Worm (Caenorhabditis elegans): ENCODE data around the gene C47G2.3.

The C47G2.3 gene

ce11 chrII:11288148-11288547 lies 1.8 kb downstream of the C47G2.3 start:
- no peak for TF ChIP-seq lin-32 (GFP tag; optimal IDR thresholded peaks at IDR 0.05)
- TF ChIP-seq lin-13 (tag; optimal IDR thresholded peaks at IDR 0.05) = no peak
- TF ChIP-seq cnd-1 (tag; optimal IDR thresholded peaks at IDR 0.05) = peak; percentile 27
- peak; percentile 92 for TF ChIP-seq nhr-2 (tag; optimal IDR thresholded peaks at IDR 0.05)
- TF ChIP-seq ceh-43 (GFP tag; optimal IDR thresholded peaks at IDR 0.05) = no peak
- TF ChIP-seq sptf-1 (tag; optimal IDR thresholded peaks at IDR 0.05) = no peak
- TF ChIP-seq elt-3 (tag; optimal IDR thresholded peaks at IDR 0.05) = no peak
- no peak for TF ChIP-seq blmp-1 (tag; optimal IDR thresholded peaks at IDR 0.05)
- TF ChIP-seq unc-62 (GFP tag; optimal IDR thresholded peaks at IDR 0.05) = peak; percentile 64
- peak; percentile 52 for TF ChIP-seq hlh-1 (tag; optimal IDR thresholded peaks at IDR 0.05)
- no peak for TF ChIP-seq ztf-11 (tag; optimal IDR thresholded peaks at IDR 0.05)
- TF ChIP-seq zip-8 (tag; optimal IDR thresholded peaks at IDR 0.05) = peak; percentile 99
- no peak for TF ChIP-seq unc-39 (tag; optimal IDR thresholded peaks at IDR 0.05)
- TF ChIP-seq lsy-2 (tag; optimal IDR thresholded peaks at IDR 0.05) = no peak
- TF ChIP-seq mab-5 (tag; optimal IDR thresholded peaks at IDR 0.05) = no peak
- no peak for TF ChIP-seq M03D4.4 (tag; optimal IDR thresholded peaks at IDR 0.05)
- no peak for TF ChIP-seq bed-3 (GFP tag; optimal IDR thresholded peaks at IDR 0.05)
- no peak for TF ChIP-seq ceh-83 (GFP tag; optimal IDR thresholded peaks at IDR 0.05)
- TF ChIP-seq mep-1 (tag; optimal IDR thresholded peaks at IDR 0.05) = no peak
- TF ChIP-seq sem-2 (GFP tag; optimal IDR thresholded peaks at IDR 0.05) = no peak
- no peak for TF ChIP-seq nhr-76 (tag; optimal IDR thresholded peaks at IDR 0.05)
- TF ChIP-seq snpc-4 (tag; optimal IDR thresholded peaks at IDR 0.05) = no peak
- no peak for TF ChIP-seq pha-4 (tag; optimal IDR thresholded peaks at IDR 0.05)
- TF ChIP-seq flh-1 (GFP tag; optimal IDR thresholded peaks at IDR 0.05) = no peak

- no peak for TF ChIP-seq mls-2 (tag; optimal IDR thresholded peaks at IDR 0.05)
- TF ChIP-seq zip-8 (tag; optimal IDR thresholded peaks at IDR 0.05) = no peak
These were observed 3.5 kb downstream of the C47G2.3 start for ce11 chrII:11286445-11286844.

ce11 chrII:11285282-11285933 lies 4.6 kb downstream of the C47G2.3 start:
- TF ChIP-seq unc-62 (GFP tag; optimal IDR thresholded peaks at IDR 0.05) = no peak
- no peak for TF ChIP-seq drap-1 (GFP tag; optimal IDR thresholded peaks at IDR 0.05)
- no peak for TF ChIP-seq unc-39 (tag; optimal IDR thresholded peaks at IDR 0.05)
- TF ChIP-seq unc-120 (tag; optimal IDR thresholded peaks at IDR 0.05; ENCODE audit: poor library complexity, severe bottlenecking) = no peak
- TF ChIP-seq sptf-1 (tag; optimal IDR thresholded peaks at IDR 0.05) = peak; percentile 35
- TF ChIP-seq ham-2 (GFP tag; optimal IDR thresholded peaks at IDR 0.05) = peak; percentile 5
- no peak for TF ChIP-seq pha-4 (tag; optimal IDR thresholded peaks at IDR 0.05)
- TF ChIP-seq ceh-83 (GFP tag; optimal IDR thresholded peaks at IDR 0.05) = peak; percentile 2
- TF ChIP-seq elt-3 (tag; optimal IDR thresholded peaks at IDR 0.05) = no peak
- no peak for TF ChIP-seq ztf-11 (tag; optimal IDR thresholded peaks at IDR 0.05)
- no peak for TF ChIP-seq lsy-2 (tag; optimal IDR thresholded peaks at IDR 0.05)
- TF ChIP-seq flh-1 (GFP tag; optimal IDR thresholded peaks at IDR 0.05) = no peak
- peak; percentile 95 for TF ChIP-seq nhr-2 (tag; optimal IDR thresholded peaks at IDR 0.05)
- TF ChIP-seq zip-8 (tag; optimal IDR thresholded peaks at IDR 0.05) = peak; percentile 12
- TF ChIP-seq M03D4.4 (tag; optimal IDR thresholded peaks at IDR 0.05) = no peak
- no peak for TF ChIP-seq nhr-76 (tag; optimal IDR thresholded peaks at IDR 0.05)

DNA sequence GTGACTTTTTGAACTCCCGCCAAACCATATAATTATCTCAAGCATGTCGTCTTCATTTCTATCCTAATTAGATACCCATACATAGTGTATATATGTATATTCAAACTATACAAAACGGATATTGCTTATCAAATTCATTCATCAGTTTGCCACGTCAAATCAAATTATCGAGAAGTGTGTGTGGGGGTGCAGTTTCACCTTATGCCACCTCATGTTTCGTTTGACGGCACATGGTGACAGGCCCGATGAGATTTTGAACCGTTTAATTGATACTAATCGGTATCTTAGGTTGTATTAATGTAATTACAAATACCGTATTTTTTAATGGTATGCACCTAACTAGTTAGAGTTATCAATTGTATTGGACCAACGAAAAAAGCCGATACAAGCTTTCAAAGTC lies 5.3 kb downstream of the C47G2.3 start:
- TF ChIP-seq sem-2 (GFP tag; optimal IDR thresholded peaks at IDR 0.05) (no peak), blmp-1 (tag; optimal IDR thresholded peaks at IDR 0.05) (peak; percentile 32), mab-5 (tag; optimal IDR thresholded peaks at IDR 0.05) (no peak), pha-4 (tag; optimal IDR thresholded peaks at IDR 0.05) (no peak), drap-1 (GFP tag; optimal IDR thresholded peaks at IDR 0.05) (no peak), sptf-1 (tag; optimal IDR thresholded peaks at IDR 0.05) (no peak), nhr-76 (tag; optimal IDR thresholded peaks at IDR 0.05) (no peak), ceh-43 (GFP tag; optimal IDR thresholded peaks at IDR 0.05) (peak; percentile 9), nhr-12 (tag; optimal IDR thresholded peaks at IDR 0.05) (no peak), M03D4.4 (tag; optimal IDR thresholded peaks at IDR 0.05) (no peak), nhr-28 (tag; optimal IDR thresholded peaks at IDR 0.05) (no peak), ceh-39 (tag; optimal IDR thresholded peaks at IDR 0.05) (no peak), elt-1 (tag; optimal IDR thresholded peaks at IDR 0.05; ENCODE audit: borderline replicate concordance, insufficient read depth) (no peak), unc-62 (GFP tag; optimal IDR thresholded peaks at IDR 0.05) (peak; percentile 31)

Measured in whole organism, mixed stage, embryonic.